Fruit fly (Drosophila melanogaster) whole organism, prepupa: Measurements from ENCODE around the gene Lcp65Ag3.

Experiments used
- Blimp-1 ChIP-seq: fragments of 200-800 bp; sonication (Bioruptor generic); optimal IDR thresholded peaks from 3 replicates; lab custom pipeline; 2017; ENCODE audit warnings: missing biosample characterization, missing genetic modification characterization, mild to moderate bottlenecking, moderate library complexity, missing genetic modification reagents
- CG10631 ChIP-seq: fragments of 200-800 bp; sonication (Bioruptor generic); optimal IDR thresholded peaks from 2 replicates; lab custom pipeline; 2016; ENCODE audit warnings: missing biosample characterization, missing genetic modification characterization
- CG10669 ChIP-seq: fragments of 200-800 bp; sonication (Bioruptor generic); optimal IDR thresholded peaks from 3 replicates; lab custom pipeline; 2018; ENCODE audit warnings: missing biosample characterization, mild to moderate bottlenecking, missing genetic modification characterization, moderate library complexity
- CG11294 ChIP-seq: fragments of 200-800 bp; sonication (Bioruptor generic); IDR thresholded peaks from 2 replicates; pipeline ENCODE4 v1.3.6; 2022; ENCODE audit warnings: missing biosample characterization, missing genetic modification characterization
- CG15336 ChIP-seq: fragments of 200-800 bp; sonication (Bioruptor generic); IDR thresholded peaks from 2 replicates; pipeline ENCODE4 v1.3.6; 2022; ENCODE audit warnings: missing biosample characterization, missing genetic modification characterization
- CG1621 ChIP-seq: fragments of 200-800 bp; sonication (Bioruptor generic); optimal IDR thresholded peaks from 3 replicates; lab custom pipeline; 2018; ENCODE audit warnings: missing biosample characterization, mild to moderate bottlenecking, missing genetic modification characterization
- CG16779 ChIP-seq: fragments of 200-800 bp; sonication (Bioruptor generic); optimal IDR thresholded peaks from 3 replicates; lab custom pipeline; 2017; ENCODE audit warnings: missing biosample characterization, mild to moderate bottlenecking, missing genetic modification characterization
- CG31627 ChIP-seq: fragments of 200-800 bp; sonication (Bioruptor generic); optimal IDR thresholded peaks from 3 replicates; lab custom pipeline; 2016; ENCODE audit warnings: missing biosample characterization, missing genetic modification characterization
- CG32006 ChIP-seq: fragments of 200-800 bp; sonication (Bioruptor generic); optimal IDR thresholded peaks from 3 replicates; lab custom pipeline; 2017; ENCODE audit warnings: missing biosample characterization, mild to moderate bottlenecking, missing genetic modification characterization
- CG34406 ChIP-seq: fragments of 200-800 bp; sonication (Bioruptor generic); optimal IDR thresholded peaks from 3 replicates; lab custom pipeline; 2016; ENCODE audit warnings: missing biosample characterization, missing genetic modification characterization
- CG4318 ChIP-seq: fragments of 200-800 bp; sonication (Bioruptor generic); optimal IDR thresholded peaks from 3 replicates; lab custom pipeline; 2017; ENCODE audit warnings: missing biosample characterization, mild to moderate bottlenecking, missing genetic modification characterization
- CG6276 ChIP-seq: fragments of 200-800 bp; sonication (Bioruptor generic); optimal IDR thresholded peaks from 2 replicates; lab custom pipeline; 2017; ENCODE audit warnings: missing biosample characterization, mild to moderate bottlenecking, missing genetic modification characterization
- CG6808 ChIP-seq: fragments of 200-800 bp; sonication (Bioruptor generic); optimal IDR thresholded peaks from 3 replicates; lab custom pipeline; 2017; ENCODE audit warnings: missing biosample characterization, missing genetic modification characterization, mild to moderate bottlenecking, moderate library complexity, missing genetic modification reagents
- CG8119 ChIP-seq: fragments of 200-800 bp; sonication (Bioruptor generic); IDR thresholded peaks from 3 replicates; pipeline ENCODE4 v1.3.6; 2022; ENCODE audit warnings: missing biosample characterization, missing genetic modification characterization
- CG8319 ChIP-seq: fragments of 200-800 bp; sonication (Bioruptor generic); optimal IDR thresholded peaks from 3 replicates; lab custom pipeline; 2016; ENCODE audit warnings: missing biosample characterization, missing genetic modification characterization
- CG9139 ChIP-seq: fragments of 200-800 bp; sonication (Bioruptor generic); optimal IDR thresholded peaks from 3 replicates; lab custom pipeline; 2017; ENCODE audit warnings: missing biosample characterization, mild to moderate bottlenecking, missing genetic modification characterization
- Eip75B ChIP-seq: fragments of 200-800 bp; sonication (Bioruptor generic); optimal IDR thresholded peaks from 3 replicates; lab custom pipeline; 2016; ENCODE audit warnings: missing biosample characterization, missing genetic modification characterization
- Eip78C ChIP-seq: fragments of 200-800 bp; sonication (Bioruptor generic); peaks from one replicate; lab custom pipeline; 2016; ENCODE audit warnings: missing biosample characterization, missing genetic modification characterization
- Eip93F ChIP-seq: fragments of 200-800 bp; sonication (Bioruptor generic); optimal IDR thresholded peaks from 2 replicates; lab custom pipeline; 2016; ENCODE audit warnings: missing biosample characterization, mild to moderate bottlenecking, missing genetic modification characterization
- Ets96B ChIP-seq: fragments of 200-800 bp; optimal IDR thresholded peaks from 2 replicates; lab custom pipeline; 2019; ENCODE audit warnings: missing biosample characterization, mild to moderate bottlenecking, missing genetic modification characterization, moderate library complexity
- Hr39 ChIP-seq: fragments of 200-800 bp; sonication (Bioruptor generic); optimal IDR thresholded peaks from 2 replicates; lab custom pipeline; 2016; ENCODE audit warnings: missing biosample characterization, missing genetic modification characterization
- Hr4 ChIP-seq: fragments of 200-800 bp; sonication (Bioruptor generic); optimal IDR thresholded peaks from 3 replicates; lab custom pipeline; 2016; ENCODE audit warnings: missing biosample characterization, missing genetic modification characterization
- Lpt ChIP-seq: fragments of 200-800 bp; sonication (Bioruptor generic); optimal IDR thresholded peaks from 3 replicates; lab custom pipeline; 2016; ENCODE audit warnings: missing biosample characterization, missing genetic modification characterization
- Met ChIP-seq: fragments of 200-800 bp; sonication (Bioruptor generic); optimal IDR thresholded peaks from 3 replicates; lab custom pipeline; 2016; ENCODE audit warnings: missing biosample characterization, missing genetic modification characterization
- OdsH ChIP-seq: fragments of 200-800 bp; sonication (Bioruptor generic); optimal IDR thresholded peaks from 3 replicates; lab custom pipeline; 2016; ENCODE audit warnings: missing biosample characterization, missing genetic modification characterization
- Smox ChIP-seq: fragments of 200-800 bp; sonication (Bioruptor generic); optimal IDR thresholded peaks from 3 replicates; lab custom pipeline; 2016; ENCODE audit warnings: missing biosample characterization, missing genetic modification characterization
- Sox14 ChIP-seq: fragments of 200-800 bp; sonication (Bioruptor generic); optimal IDR thresholded peaks from 3 replicates; lab custom pipeline; 2016; ENCODE audit warnings: missing biosample characterization, missing genetic modification characterization
- achi ChIP-seq: fragments of 200-800 bp; sonication (Bioruptor generic); optimal IDR thresholded peaks from 3 replicates; lab custom pipeline; 2016; ENCODE audit warnings: missing biosample characterization, missing genetic modification characterization
- acj6 ChIP-seq: fragments of 200-800 bp; sonication (Bioruptor generic); optimal IDR thresholded peaks from 3 replicates; lab custom pipeline; 2016; ENCODE audit warnings: missing biosample characterization, missing genetic modification characterization
- cyc ChIP-seq: fragments of 200-800 bp; sonication (Bioruptor generic); optimal IDR thresholded peaks from 3 replicates; lab custom pipeline; 2016; ENCODE audit warnings: missing biosample characterization, missing genetic modification characterization
- dac ChIP-seq: fragments of 200-800 bp; sonication (Bioruptor generic); optimal IDR thresholded peaks from 2 replicates; lab custom pipeline; 2017; ENCODE audit warnings: missing biosample characterization, mild to moderate bottlenecking, missing genetic modification characterization
- dsx ChIP-seq: fragments of 200-800 bp; optimal IDR thresholded peaks from 3 replicates; lab custom pipeline; 2019; ENCODE audit warnings: missing biosample characterization, mild to moderate bottlenecking, missing genetic modification characterization, moderate library complexity; ENCODE audit not compliant: poor library complexity, severe bottlenecking
- eg ChIP-seq: fragments of 200-800 bp; sonication (Bioruptor generic); IDR thresholded peaks from 3 replicates; pipeline ENCODE4 v1.3.6; 2022; ENCODE audit warnings: missing biosample characterization, missing genetic modification characterization
- esn ChIP-seq: fragments of 200-800 bp; sonication (Bioruptor generic); optimal IDR thresholded peaks from 2 replicates; lab custom pipeline; 2016; ENCODE audit warnings: missing biosample characterization, mild to moderate bottlenecking, missing genetic modification characterization, moderate library complexity
- fd85E ChIP-seq: fragments of 200-800 bp; sonication (Bioruptor generic); optimal IDR thresholded peaks from 3 replicates; lab custom pipeline; 2016; ENCODE audit warnings: missing biosample characterization, missing genetic modification characterization
- fkh ChIP-seq: fragments of 200-800 bp; sonication (Bioruptor generic); optimal IDR thresholded peaks from 3 replicates; lab custom pipeline; 2017; ENCODE audit warnings: missing biosample characterization, mild to moderate bottlenecking, missing genetic modification characterization, moderate library complexity
- lz ChIP-seq: fragments of 200-800 bp; sonication (Bioruptor generic); optimal IDR thresholded peaks from 3 replicates; lab custom pipeline; 2016; ENCODE audit warnings: missing biosample characterization, missing genetic modification characterization
- net ChIP-seq: fragments of 200-800 bp; sonication (Bioruptor generic); optimal IDR thresholded peaks from 3 replicates; lab custom pipeline; 2016; ENCODE audit warnings: missing biosample characterization, missing genetic modification characterization
- pdm3 ChIP-seq: fragments of 200-800 bp; sonication (Bioruptor generic); optimal IDR thresholded peaks from 3 replicates; lab custom pipeline; 2016; ENCODE audit warnings: missing biosample characterization, missing genetic modification characterization
- salr ChIP-seq, 2 experiments: fragments of 200-800 bp; sonication (Bioruptor generic); optimal IDR thresholded peaks; 3 replicates each; lab custom pipeline; 2016 to 2018; ENCODE audit warnings: missing biosample characterization in 2 of 2, missing genetic modification characterization in 2 of 2, mild to moderate bottlenecking in 1 of 2
- spab ChIP-seq: fragments of 200-800 bp; sonication (Bioruptor generic); optimal IDR thresholded peaks from 2 replicates; lab custom pipeline; 2017; ENCODE audit warnings: missing biosample characterization, mild to moderate bottlenecking, missing genetic modification characterization, missing genetic modification reagents
- ss ChIP-seq, 2 experiments: fragments of 200-800 bp; sonication (Bioruptor generic); optimal IDR thresholded peaks; 2 replicates in 1 of 2; 3 replicates in 1 of 2; lab custom pipeline; 2017 to 2018; ENCODE audit warnings: mild to moderate bottlenecking in 2 of 2, missing biosample characterization in 2 of 2, missing genetic modification characterization in 2 of 2, moderate library complexity in 1 of 2
- svp ChIP-seq: fragments of 200-800 bp; sonication (Bioruptor generic); peaks from one replicate; lab custom pipeline; 2016; ENCODE audit warnings: missing biosample characterization, missing genetic modification characterization
- topi ChIP-seq: fragments of 200-800 bp; sonication (Bioruptor generic); optimal IDR thresholded peaks from 3 replicates; lab custom pipeline; 2016; ENCODE audit warnings: missing biosample characterization, missing genetic modification characterization
- vri ChIP-seq: fragments of 200-800 bp; sonication (Bioruptor generic); optimal IDR thresholded peaks from 3 replicates; lab custom pipeline; 2016; ENCODE audit warnings: missing biosample characterization, mild to moderate bottlenecking, missing genetic modification characterization

Gene Lcp65Ag3

dm6 chr3L:6085988-6086387 is 44.8 kb downstream of the Lcp65Ag3 start:
- TF ChIP-seq acj6 (GFP tag; lab: Kevin White, UChicago), result peak; percentile 40
- peak; percentile 20 for TF ChIP-seq Met (GFP tag; lab: Kevin White, UChicago)
- no peak for TF ChIP-seq CG6276 (GFP tag; lab: Kevin White, UChicago)
- no peak for TF ChIP-seq Eip75B (GFP tag; lab: Kevin White, UChicago)
- no peak for TF ChIP-seq dsx (GFP tag; lab: Kevin White, UChicago)
- TF ChIP-seq Smox, result no peak
- peak; percentile 50; the same call in 1 of the 3 replicates for TF ChIP-seq eg (GFP tag; lab: Robert Waterston, UW)
- TF ChIP-seq CG32006 (GFP tag; lab: Kevin White, UChicago), result peak; percentile 58
- TF ChIP-seq OdsH (GFP tag; lab: Kevin White, UChicago), result peak; percentile 37
- no peak for TF ChIP-seq ss (GFP tag; optimal IDR thresholded peaks at IDR 0.05; lab: Kevin White, UChicago)
- no peak for TF ChIP-seq CG31627 (GFP tag; lab: Kevin White, UChicago)
- no peak for TF ChIP-seq esn (GFP tag; lab: Kevin White, UChicago)
- TF ChIP-seq CG10669 (GFP tag; lab: Kevin White, UChicago), result no peak
- TF ChIP-seq svp (GFP tag; lab: Kevin White, UChicago), result no peak
- peak; percentile 6 for TF ChIP-seq CG4318 (GFP tag; lab: Kevin White, UChicago)
- peak; percentile 36 for TF ChIP-seq CG10631 (GFP tag; lab: Kevin White, UChicago)
- no peak for TF ChIP-seq Ets96B
- no peak for TF ChIP-seq Eip93F (GFP tag; lab: Kevin White, UChicago)
- TF ChIP-seq CG15336 (GFP tag; lab: Robert Waterston, UW), result peak; percentile 48
- TF ChIP-seq Hr39, result peak; percentile 2
- TF ChIP-seq achi (GFP tag; lab: Kevin White, UChicago), result peak; percentile 23
- TF ChIP-seq CG8119 (GFP tag; lab: Robert Waterston, UW), result 0 out of 3 replicates have a peak, but pooled peaks have one; percentile 26
- no peak for TF ChIP-seq CG11294 (GFP tag; lab: Robert Waterston, UW)
- no peak for TF ChIP-seq net (GFP tag; lab: Kevin White, UChicago)
- no peak for TF ChIP-seq lz (GFP tag; lab: Kevin White, UChicago)
- peak; percentile 40 for TF ChIP-seq pdm3 (GFP tag; lab: Kevin White, UChicago)
- TF ChIP-seq topi (GFP tag; lab: Kevin White, UChicago), result no peak
- TF ChIP-seq Hr4 (GFP tag; lab: Kevin White, UChicago), result peak; percentile 41
- peak; percentile 49 for TF ChIP-seq Eip78C (GFP tag; lab: Kevin White, UChicago)

- TF ChIP-seq spab (GFP tag; lab: Kevin White, UChicago) (peak; percentile 46), ss (GFP tag; optimal IDR thresholded peaks at IDR 0.05; lab: Kevin White, UChicago) (peak; percentile 66 to 81), CG16779 (tag; lab: Kevin White, UChicago) (peak; percentile 6), OdsH (GFP tag; lab: Kevin White, UChicago) (peak; percentile 72), CG6808 (GFP tag; lab: Kevin White, UChicago) (no peak), vri (GFP tag; lab: Kevin White, UChicago) (peak; percentile 1), CG15336 (GFP tag; lab: Robert Waterston, UW) (peak; percentile 77), CG8319 (GFP tag; lab: Kevin White, UChicago) (no peak), Hr39 (peak; percentile 7), CG6276 (GFP tag; lab: Kevin White, UChicago) (peak; percentile 45), cyc (GFP tag; lab: Kevin White, UChicago) (no peak), dsx (GFP tag; lab: Kevin White, UChicago) (peak; percentile 63), CG1621 (tag; lab: Kevin White, UChicago) (no peak), topi (GFP tag; lab: Kevin White, UChicago) (no peak), pdm3 (GFP tag; lab: Kevin White, UChicago) (peak; percentile 23), Eip75B (GFP tag; lab: Kevin White, UChicago) (no peak), eg (GFP tag; lab: Robert Waterston, UW) (peak; percentile 62; the same call in 1 of the 3 replicates), Eip93F (GFP tag; lab: Kevin White, UChicago) (no peak), dac (GFP tag; lab: Kevin White, UChicago) (no peak), net (GFP tag; lab: Kevin White, UChicago) (peak; percentile 68), Sox14 (GFP tag; lab: Kevin White, UChicago) (peak; percentile 41), acj6 (GFP tag; lab: Kevin White, UChicago) (peak; percentile 69), CG34406 (GFP tag; lab: Kevin White, UChicago) (peak; percentile 68), Smox (peak; percentile 11), CG32006 (GFP tag; lab: Kevin White, UChicago) (peak; percentile 83), svp (GFP tag; lab: Kevin White, UChicago) (peak; percentile 65), achi (GFP tag; lab: Kevin White, UChicago) (peak; percentile 83), Eip78C (GFP tag; lab: Kevin White, UChicago) (peak; percentile 90), Hr4 (GFP tag; lab: Kevin White, UChicago) (peak; percentile 46), CG8119 (GFP tag; lab: Robert Waterston, UW) (peak; percentile 88), CG31627 (GFP tag; lab: Kevin White, UChicago) (no peak), fd85E (GFP tag; lab: Kevin White, UChicago) (no peak), Lpt (GFP tag; lab: Kevin White, UChicago) (peak; percentile 39), Blimp-1 (GFP tag; lab: Kevin White, UChicago) (no peak), lz (GFP tag; lab: Kevin White, UChicago) (peak; percentile 8), CG9139 (GFP tag; lab: Kevin White, UChicago) (no peak), esn (GFP tag; lab: Kevin White, UChicago) (peak; percentile 48), salr (GFP tag; optimal IDR thresholded peaks at IDR 0.05; lab: Kevin White, UChicago) (peak in 1 of 2 experiments; percentile 73), fkh (GFP tag; lab: Kevin White, UChicago) (no peak)
These were observed 45.6 kb downstream of the Lcp65Ag3 start for dm6 chr3L:6085157-6085556.
